Fruit fly (Drosophila melanogaster) whole organism, pupa: ENCODE results near the gene cue.

Experiments
- CG10348 ChIP-seq: fragments of 200-800 bp; sonication (Bioruptor generic); IDR thresholded peaks from 2 replicates; pipeline ENCODE4 v1.3.6; 2022; ENCODE audit warnings: missing biosample characterization, missing genetic modification characterization
- CG12605 ChIP-seq: fragments of 200-800 bp; sonication (Bioruptor generic); IDR thresholded peaks from 2 replicates; pipeline ENCODE4 v1.3.6; 2022; ENCODE audit warnings: missing biosample characterization, missing genetic modification characterization
- CG13204 ChIP-seq: fragments of 200-800 bp; sonication (Bioruptor generic); optimal IDR thresholded peaks from 2 replicates; lab custom pipeline; 2018; ENCODE audit warnings: missing biosample characterization, mild to moderate bottlenecking, missing genetic modification characterization, moderate library complexity
- CG14655 ChIP-seq: fragments of 200-800 bp; sonication (Bioruptor generic); optimal IDR thresholded peaks from 3 replicates; lab custom pipeline; 2017; ENCODE audit warnings: mild to moderate bottlenecking, missing biosample characterization, missing genetic modification reagents, missing genetic modification characterization
- CG15710 ChIP-seq: fragments of 200-800 bp; sonication (Bioruptor generic); optimal IDR thresholded peaks from 2 replicates; lab custom pipeline; 2018; ENCODE audit warnings: missing biosample characterization, mild to moderate bottlenecking, missing genetic modification characterization, moderate library complexity
- CG17806 ChIP-seq: fragments of 200-800 bp; sonication (Bioruptor generic); optimal IDR thresholded peaks from 2 replicates; lab custom pipeline; 2018; ENCODE audit warnings: missing biosample characterization, mild to moderate bottlenecking, missing genetic modification characterization, moderate library complexity
- CG32121 ChIP-seq: fragments of 200-800 bp; sonication (Bioruptor generic); IDR thresholded peaks from 2 replicates; pipeline ENCODE4 v1.3.6; 2022; ENCODE audit warnings: missing biosample characterization, missing genetic modification characterization
- CG34367 ChIP-seq: fragments of 200-800 bp; sonication (Bioruptor generic); optimal IDR thresholded peaks from 2 replicates; lab custom pipeline; 2018; ENCODE audit warnings: missing biosample characterization, mild to moderate bottlenecking, missing genetic modification characterization
- CG4496 ChIP-seq: fragments of 200-800 bp; sonication (Bioruptor generic); IDR thresholded peaks from 3 replicates; pipeline ENCODE4 v1.3.6; 2022; ENCODE audit warnings: missing biosample characterization, missing genetic modification characterization
- CG8159 ChIP-seq: fragments of 200-800 bp; sonication (Bioruptor generic); optimal IDR thresholded peaks from 3 replicates; lab custom pipeline; 2018; ENCODE audit warnings: missing biosample characterization, mild to moderate bottlenecking, missing genetic modification characterization, moderate library complexity
- CG8301 ChIP-seq: fragments of 200-800 bp; sonication (Bioruptor generic); optimal IDR thresholded peaks from 2 replicates; lab custom pipeline; 2018; ENCODE audit warnings: missing biosample characterization, mild to moderate bottlenecking, missing genetic modification characterization
- CG9948 ChIP-seq: fragments of 200-800 bp; sonication (Bioruptor generic); optimal IDR thresholded peaks from 2 replicates; lab custom pipeline; 2018; ENCODE audit warnings: missing biosample characterization, mild to moderate bottlenecking, missing genetic modification characterization, moderate library complexity
- D1 ChIP-seq: fragments of 200-800 bp; sonication (Bioruptor generic); optimal IDR thresholded peaks from 2 replicates; lab custom pipeline; 2018; ENCODE audit warnings: missing biosample characterization, mild to moderate bottlenecking, missing genetic modification characterization, moderate library complexity
- EcR ChIP-seq: fragments of 200-800 bp; sonication (Bioruptor generic); optimal IDR thresholded peaks from 3 replicates; lab custom pipeline; 2019; ENCODE audit warnings: missing biosample characterization, missing genetic modification characterization, mild to moderate bottlenecking, moderate library complexity, missing genetic modification reagents
- Ets98B ChIP-seq: fragments of 200-800 bp; sonication (Bioruptor generic); IDR thresholded peaks from 2 replicates; pipeline ENCODE4 v1.3.6; 2022; ENCODE audit warnings: missing biosample characterization, missing genetic modification characterization
- Pif1A ChIP-seq: fragments of 200-800 bp; sonication (Bioruptor generic); optimal IDR thresholded peaks from 3 replicates; lab custom pipeline; 2016; ENCODE audit warnings: missing biosample characterization, missing genetic modification characterization
- Pif1B ChIP-seq: fragments of 200-800 bp; sonication (Bioruptor generic); optimal IDR thresholded peaks from 3 replicates; lab custom pipeline; 2016; ENCODE audit warnings: missing biosample characterization, missing genetic modification characterization
- Snoo ChIP-seq: fragments of 200-800 bp; sonication (Bioruptor generic); optimal IDR thresholded peaks from 3 replicates; lab custom pipeline; 2017; ENCODE audit warnings: missing biosample characterization, mild to moderate bottlenecking, missing genetic modification characterization, inconsistent platforms
- fd96Ca ChIP-seq: fragments of 200-800 bp; sonication (Bioruptor generic); IDR thresholded peaks from 3 replicates; pipeline ENCODE4 v1.3.6; 2022; ENCODE audit warnings: missing biosample characterization, missing genetic modification characterization
- gl ChIP-seq: fragments of 200-800 bp; sonication (Bioruptor generic); optimal IDR thresholded peaks from 2 replicates; lab custom pipeline; 2018; ENCODE audit warnings: missing biosample characterization, mild to moderate bottlenecking, missing genetic modification characterization
- rn ChIP-seq: fragments of 200-800 bp; sonication (Bioruptor generic); IDR thresholded peaks from 2 replicates; pipeline ENCODE4 v1.3.6; 2022; ENCODE audit warnings: missing biosample characterization, missing genetic modification characterization

Gene cue

DNA sequence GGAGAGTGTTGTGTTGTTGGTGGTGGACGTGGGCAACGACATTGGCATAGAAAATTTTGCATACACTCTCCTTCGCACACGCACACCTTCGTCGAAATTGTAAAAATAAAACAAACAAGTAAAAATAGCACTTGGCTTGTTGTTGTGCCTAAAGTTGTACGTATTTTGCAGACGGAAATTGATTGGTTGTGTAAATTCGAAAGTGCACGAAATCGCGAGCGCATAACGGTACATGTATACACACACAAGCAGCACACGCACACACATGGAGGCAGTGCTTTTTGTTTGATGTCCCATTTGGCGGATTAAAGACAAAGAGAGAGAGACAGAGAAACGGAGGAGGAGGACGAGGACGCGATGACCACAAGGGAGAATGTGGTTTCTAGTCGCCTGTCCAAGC lies 20.3 kb upstream of the cue start:
- no peak for TF ChIP-seq CG4496 (GFP tag; lab: Robert Waterston, UW)
- no peak for TF ChIP-seq CG8301 (tag; lab: Kevin White, UChicago)
- no peak for TF ChIP-seq D1 (tag; lab: Kevin White, UChicago)
- TF ChIP-seq CG13204: no peak
- TF ChIP-seq CG17806 (tag; lab: Kevin White, UChicago): no peak
- TF ChIP-seq CG12605 (GFP tag; lab: Robert Waterston, UW): no peak
- no peak for TF ChIP-seq CG34367 (tag; lab: Kevin White, UChicago)
- TF ChIP-seq fd96Ca (GFP tag; lab: Robert Waterston, UW): no peak
- TF ChIP-seq EcR (GFP tag; lab: Kevin White, UChicago): no peak
- no peak for TF ChIP-seq CG32121 (GFP tag; lab: Robert Waterston, UW)
- no peak for TF ChIP-seq CG9948
- TF ChIP-seq, all 21 proteins: peak for 0

DNA sequence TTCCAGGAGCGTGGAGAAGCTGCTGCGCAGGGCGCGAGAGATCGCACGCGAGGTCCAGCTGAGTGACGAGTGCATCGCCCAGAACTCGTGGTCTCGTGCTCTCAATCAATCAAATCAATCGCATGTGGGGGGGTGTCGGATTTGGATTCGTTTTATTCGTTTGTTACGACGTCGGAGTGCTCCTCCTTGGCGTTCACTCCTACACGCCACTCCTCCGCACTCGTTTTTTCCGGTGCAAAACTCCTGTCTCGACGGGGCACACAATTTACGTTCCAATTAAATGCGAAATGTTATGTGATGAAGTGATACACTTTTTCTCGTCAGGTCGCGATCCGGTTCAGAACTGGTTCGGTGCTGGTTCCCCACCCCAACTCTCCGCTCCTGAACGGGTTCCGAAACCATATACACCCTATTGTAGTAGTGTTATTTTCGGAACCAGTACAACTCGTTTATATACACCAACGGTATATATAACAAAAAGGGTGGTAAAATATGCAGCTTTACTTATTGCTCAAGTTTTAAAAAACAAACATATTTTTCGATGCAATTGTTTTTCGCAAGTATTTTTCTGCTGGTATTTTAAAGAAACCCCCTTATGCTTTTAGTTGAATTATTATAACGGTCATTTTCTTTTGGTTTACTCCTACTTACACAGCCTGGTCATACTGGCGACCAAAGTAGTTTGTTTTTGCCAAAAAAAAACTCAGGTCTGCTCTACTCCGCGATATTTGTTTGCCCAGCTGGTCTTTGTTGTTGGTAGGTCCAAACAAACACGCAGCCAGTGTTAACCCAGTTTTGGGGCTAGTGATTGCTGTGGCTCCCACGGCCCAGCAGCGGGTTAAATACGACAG lies 19.6 kb upstream of the cue start, which contains the start of the genes CG12091 and pns:
TSS of gene CG12091 (minus strand) at position 349 of the 851 bp plus-strand sequence.
TSS of gene pns (plus strand) at position 651 of the 851 bp plus-strand sequence.
- TF ChIP-seq CG17806 (tag; lab: Kevin White, UChicago) (peak; percentile 36), Pif1B (GFP tag; lab: Kevin White, UChicago) (no peak), CG14655 (GFP tag; lab: Kevin White, UChicago) (no peak), fd96Ca (GFP tag; lab: Robert Waterston, UW) (0 out of 3 replicates have a peak, but pooled peaks have one; percentile 13), CG15710 (tag; lab: Kevin White, UChicago) (peak; percentile 24), gl (tag; lab: Kevin White, UChicago) (no peak), rn (no peak), Ets98B (GFP tag; lab: Robert Waterston, UW) (peak; percentile 63), Snoo (peak; percentile 65), EcR (GFP tag; lab: Kevin White, UChicago) (peak; percentile 57), CG8301 (tag; lab: Kevin White, UChicago) (peak; percentile 26), CG12605 (GFP tag; lab: Robert Waterston, UW) (0 out of 2 replicates have a peak, but pooled peaks have one; percentile 18), CG8159 (tag; lab: Kevin White, UChicago) (peak; percentile 53), CG32121 (GFP tag; lab: Robert Waterston, UW) (peak; percentile 43; the same call in 1 of the 2 replicates), CG34367 (tag; lab: Kevin White, UChicago) (peak; percentile 25), D1 (tag; lab: Kevin White, UChicago) (no peak), CG10348 (GFP tag; lab: Robert Waterston, UW) (no peak), Pif1A (no peak), CG9948 (peak; percentile 16), CG13204 (no peak), CG4496 (GFP tag; lab: Robert Waterston, UW) (peak; percentile 76)

DNA sequence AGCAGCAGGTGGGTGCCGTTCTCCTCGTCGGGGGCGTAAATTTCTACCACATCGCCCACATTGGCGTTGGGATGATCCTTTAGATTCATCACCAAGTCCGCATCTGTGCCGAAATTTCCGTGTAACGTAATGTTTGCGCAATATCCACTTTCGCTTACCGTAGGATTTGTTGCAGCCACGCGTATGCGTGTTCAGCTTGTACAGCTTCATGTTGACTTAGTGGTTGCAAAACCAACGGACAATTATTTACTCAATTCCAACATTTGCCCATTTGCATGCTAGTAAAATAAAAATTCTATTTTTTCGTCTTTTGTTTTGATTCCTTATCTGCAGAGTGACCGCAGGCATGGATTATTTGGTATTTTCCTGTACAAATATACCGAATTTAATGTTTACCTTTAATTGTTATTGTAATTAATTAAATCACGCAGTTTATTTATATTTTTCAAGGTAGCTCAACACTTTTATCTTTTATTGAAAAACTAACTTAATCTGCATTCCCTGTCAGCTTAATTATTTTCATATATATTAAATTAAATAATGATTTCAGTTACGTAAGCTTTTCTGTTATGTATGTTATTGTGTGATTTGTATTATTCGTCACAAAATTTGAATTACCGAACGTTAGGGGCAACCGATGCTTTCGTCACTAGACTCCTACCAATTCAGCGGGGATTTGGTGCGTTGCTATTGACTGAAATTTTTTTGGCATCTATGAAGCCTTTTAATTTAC lies 16.8 kb upstream of the cue start, which contains the start of gene Iml1:
TSS of gene Iml1 (minus strand) at position 336 of the 733 bp plus-strand sequence.
- no peak for TF ChIP-seq CG8159 (tag; lab: Kevin White, UChicago)
- TF ChIP-seq CG32121 (GFP tag; lab: Robert Waterston, UW): peak; percentile 50; the same call in 1 of the 2 replicates
- TF ChIP-seq Ets98B (GFP tag; lab: Robert Waterston, UW): peak; percentile 38; the same call in 1 of the 2 replicates
- TF ChIP-seq CG4496 (GFP tag; lab: Robert Waterston, UW): peak; percentile 44; the same call in 1 of the 3 replicates
- no peak for TF ChIP-seq Pif1A

DNA sequence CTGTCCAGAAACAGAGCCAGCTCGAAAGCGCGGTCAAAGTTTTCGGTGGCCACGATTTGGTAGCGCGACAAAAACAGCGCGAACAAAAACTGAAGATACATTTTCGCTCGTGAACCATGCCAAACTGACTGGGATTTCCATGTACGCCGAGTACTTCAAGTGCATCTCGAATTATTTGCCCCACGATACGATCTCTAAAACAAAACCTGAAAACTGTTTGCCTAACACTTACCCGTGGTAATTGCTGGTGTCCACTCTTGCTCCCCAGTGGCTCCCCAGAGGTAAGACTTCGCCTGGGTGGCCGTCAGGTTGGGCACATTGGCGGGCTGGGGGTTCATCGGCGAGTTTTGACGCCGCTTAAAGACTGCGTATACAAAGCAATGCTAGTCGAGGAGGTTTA lies 14.1 kb upstream of the cue start, which contains the start of gene Ir62a:
TSS of gene Ir62a (minus strand) at position 101 of the 400 bp plus-strand sequence.
- TF ChIP-seq Ets98B (GFP tag; lab: Robert Waterston, UW): no peak

DNA sequence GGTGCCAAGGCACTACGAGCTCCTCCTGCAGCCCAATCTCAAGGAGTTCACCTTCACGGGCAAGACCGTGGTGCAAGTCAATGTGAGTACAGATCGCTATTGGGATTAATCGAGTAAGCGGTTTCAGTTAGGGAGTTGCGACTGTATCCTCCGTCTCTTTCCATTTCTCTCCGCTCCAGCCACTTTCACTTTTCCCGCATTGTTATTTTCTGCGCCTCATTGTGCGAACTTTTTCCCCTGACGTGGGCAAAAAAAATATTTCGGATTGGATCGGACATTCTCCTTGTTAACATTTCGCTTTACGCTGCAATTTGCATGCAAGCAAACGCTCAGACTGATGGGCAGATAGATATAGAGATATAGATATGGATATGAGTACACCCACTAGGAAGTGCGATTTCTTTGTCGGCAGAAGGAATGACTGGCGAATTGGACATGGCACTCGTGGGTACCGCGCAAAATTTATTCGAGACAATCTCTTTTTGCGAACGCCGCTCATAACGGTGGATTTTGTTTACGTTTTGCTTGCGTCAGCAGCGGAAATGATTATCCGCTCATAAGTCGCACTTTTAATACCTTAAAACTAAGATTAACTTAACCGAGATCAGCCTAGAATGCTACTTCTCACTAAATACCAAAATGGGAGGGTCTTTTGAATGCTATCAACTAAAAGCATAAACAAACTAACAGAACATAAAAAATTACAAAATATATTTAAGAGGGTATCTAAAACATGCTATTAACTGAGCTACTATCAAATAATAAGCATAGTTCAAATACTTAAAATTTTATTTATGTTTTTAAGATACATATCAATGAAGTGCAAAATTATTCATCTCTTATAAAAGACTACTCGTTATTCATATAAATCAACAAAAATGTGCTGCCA lies 1.9 kb upstream of the cue start:
- no peak for TF ChIP-seq CG10348 (GFP tag; lab: Robert Waterston, UW)
- no peak for TF ChIP-seq CG14655 (GFP tag; lab: Kevin White, UChicago)
- 0 out of 3 replicates have a peak, but pooled peaks have one; percentile 10 for TF ChIP-seq CG4496 (GFP tag; lab: Robert Waterston, UW)
- TF ChIP-seq Pif1B (GFP tag; lab: Kevin White, UChicago): no peak
- no peak for TF ChIP-seq CG17806 (tag; lab: Kevin White, UChicago)
- TF ChIP-seq, all 21 proteins: peak for 1
